Worm (Caenorhabditis elegans) whole organism, L3 larva: ENCODE results near the gene C09F12.2.

Source experiments
- aly-2 ChIP-seq: fragments of 150-350 bp; optimal IDR thresholded peaks from 2 replicates; lab custom pipeline; 2014; ENCODE audit warnings: missing biosample characterization, missing genetic modification characterization
- ceh-28 ChIP-seq: fragments of 150-350 bp; optimal IDR thresholded peaks from 2 replicates; lab custom pipeline; 2014; ENCODE audit warnings: missing biosample characterization, missing genetic modification reagents, missing genetic modification characterization
- ceh-82 ChIP-seq: fragments of 150-350 bp; optimal IDR thresholded peaks from 2 replicates; lab custom pipeline; 2014; ENCODE audit warnings: missing biosample characterization, missing genetic modification characterization
- egl-27 ChIP-seq: sonication (generic microtip); optimal IDR thresholded peaks from 4 replicates; lab custom pipeline; 2017; ENCODE audit warnings: missing biosample characterization, missing genetic modification reagents, missing genetic modification characterization
- elt-3 ChIP-seq, 3 experiments: fragments of 150-350 bp in 1 of 3; sonication (generic microtip) in 2 of 3; optimal IDR thresholded peaks; 2 replicates in 2 of 3; 4 replicates in 1 of 3; lab custom pipeline; 2014 to 2017; ENCODE audit warnings: missing biosample characterization in 3 of 3, missing genetic modification characterization in 3 of 3
- mdl-1 ChIP-seq: fragments of 150-350 bp; optimal IDR thresholded peaks from 2 replicates; lab custom pipeline; 2014; ENCODE audit warnings: missing biosample characterization, missing genetic modification characterization
- nhr-11 ChIP-seq: fragments of 150-350 bp; optimal IDR thresholded peaks from 2 replicates; lab custom pipeline; 2014; ENCODE audit warnings: missing biosample characterization, missing genetic modification characterization
- nhr-12 ChIP-seq: fragments of 150-350 bp; optimal IDR thresholded peaks from 2 replicates; lab custom pipeline; 2014; ENCODE audit warnings: missing biosample characterization, missing genetic modification characterization
- nhr-28 ChIP-seq: fragments of 150-350 bp; optimal IDR thresholded peaks from 2 replicates; lab custom pipeline; 2014; ENCODE audit warnings: missing biosample characterization, missing genetic modification characterization
- nhr-77 ChIP-seq: fragments of 150-350 bp; optimal IDR thresholded peaks from 2 replicates; lab custom pipeline; 2014; ENCODE audit warnings: missing biosample characterization, missing genetic modification characterization
- sea-2 ChIP-seq: fragments of 150-350 bp; sonication (generic microtip); optimal IDR thresholded peaks from 4 replicates; lab custom pipeline; 2014; ENCODE audit warnings: missing biosample characterization, missing genetic modification reagents, missing genetic modification characterization
- skn-1 ChIP-seq: fragments of 150-350 bp; optimal IDR thresholded peaks from 2 replicates; lab custom pipeline; 2014; ENCODE audit warnings: missing biosample characterization, missing genetic modification characterization
- unc-39 ChIP-seq: sonication (generic microtip); optimal IDR thresholded peaks from 4 replicates; lab custom pipeline; 2017; ENCODE audit warnings: missing biosample characterization, missing genetic modification characterization

ce11 chrX:11097343-11097742 is 43.6 kb downstream of the C09F12.2 start:
- TF ChIP-seq sea-2 (GFP tag; lab: Kevin White, UChicago): no peak
- no peak for TF ChIP-seq skn-1
- no peak for TF ChIP-seq nhr-11 (tag; lab: Kevin White, UChicago)
- TF ChIP-seq unc-39: no peak
- TF ChIP-seq nhr-28 (tag; lab: Kevin White, UChicago): no peak
- TF ChIP-seq aly-2 (tag; lab: Kevin White, UChicago): no peak
- TF ChIP-seq ceh-82: no peak
- no peak for TF ChIP-seq mdl-1 (tag; lab: Kevin White, UChicago)
- no peak for TF ChIP-seq elt-3 (tag; optimal IDR thresholded peaks at IDR 0.05; lab: Kevin White, UChicago)
- TF ChIP-seq egl-27 (tag; lab: Kevin White, UChicago): no peak
- no peak for TF ChIP-seq nhr-77 (tag; lab: Kevin White, UChicago)
- TF ChIP-seq ceh-28 (tag; lab: Kevin White, UChicago): no peak
- no peak for TF ChIP-seq nhr-12 (tag; lab: Kevin White, UChicago)
